Worm (Caenorhabditis elegans) whole organism, L4 larva: Measurements from ENCODE around the gene F36D3.16.

Experiments used
- fos-1 ChIP-seq: fragments of 150-350 bp; optimal IDR thresholded peaks from 2 replicates; lab custom pipeline; 2014; ENCODE audit warnings: missing biosample characterization, missing genetic modification characterization
- lir-3 ChIP-seq: sonication (generic microtip); optimal IDR thresholded peaks from 2 replicates; lab custom pipeline; 2016; ENCODE audit warnings: mild to moderate bottlenecking, missing genetic modification characterization, missing compliant biosample characterization
- lsy-2 ChIP-seq, 2 experiments: fragments of 150-350 bp in 1 of 2; sonication (generic microtip) in 1 of 2; optimal IDR thresholded peaks; 2 replicates each; lab custom pipeline; 2014 to 2017; ENCODE audit warnings: missing biosample characterization in 2 of 2, missing genetic modification characterization in 2 of 2
- nhr-11 ChIP-seq: fragments of 150-350 bp; optimal IDR thresholded peaks from 2 replicates; lab custom pipeline; 2014; ENCODE audit warnings: missing biosample characterization, missing genetic modification characterization
- nhr-237 ChIP-seq: sonication (generic microtip); optimal IDR thresholded peaks from 2 replicates; lab custom pipeline; 2017; ENCODE audit warnings: missing biosample characterization, missing genetic modification characterization

ce11 chrV:16522242-16522641 lies 5.7 kb upstream of the F36D3.16 start, which contains the start of gene srw-34:
- TF ChIP-seq nhr-237 (tag; lab: Kevin White, UChicago) (no peak), fos-1 (tag; lab: Kevin White, UChicago) (no peak), lsy-2 (tag; optimal IDR thresholded peaks at IDR 0.05; lab: Kevin White, UChicago) (no peak), lir-3 (no peak), nhr-11 (no peak)
